Worm (Caenorhabditis elegans) whole organism, L1 larva: ENCODE data around the gene ddr-2.

Experiments used
- ama-1 ChIP-seq: fragments of 150-350 bp; optimal IDR thresholded peaks from 2 replicates; lab custom pipeline; 2014
- blmp-1 ChIP-seq: fragments of 150-350 bp; optimal IDR thresholded peaks from 2 replicates; lab custom pipeline; 2014; ENCODE audit warnings: missing biosample characterization, missing genetic modification characterization
- egl-27 ChIP-seq, 2 experiments: fragments of 150-350 bp in 1 of 2; sonication (generic microtip); optimal IDR thresholded peaks; 3 replicates each; lab custom pipeline; 2017 to 2018; ENCODE audit warnings: missing biosample characterization in 2 of 2, missing genetic modification characterization in 2 of 2, missing genetic modification reagents in 2 of 2
- fkh-8 ChIP-seq: sonication (generic microtip); optimal IDR thresholded peaks from 2 replicates; lab custom pipeline; 2016; ENCODE audit warnings: mild to moderate bottlenecking, missing genetic modification characterization, missing compliant biosample characterization
- jun-1 ChIP-seq: fragments of 150-350 bp; optimal IDR thresholded peaks from 2 replicates; lab custom pipeline; 2014; ENCODE audit warnings: missing biosample characterization, missing genetic modification reagents, missing genetic modification characterization
- mdl-1 ChIP-seq, 2 experiments: fragments of 150-350 bp; optimal IDR thresholded peaks; 2 replicates each; lab custom pipeline; 2014 to 2017; ENCODE audit warnings: missing biosample characterization in 2 of 2, missing genetic modification characterization in 2 of 2, inconsistent platforms in 1 of 2
- unc-130 ChIP-seq: fragments of 150-350 bp; optimal IDR thresholded peaks from 2 replicates; lab custom pipeline; 2017; ENCODE audit warnings: missing biosample characterization, missing genetic modification characterization, inconsistent platforms
- unc-30 ChIP-seq: sonication (generic microtip); optimal IDR thresholded peaks from 2 replicates; lab custom pipeline; 2017; ENCODE audit warnings: missing biosample characterization, missing genetic modification characterization
- unc-62 ChIP-seq: fragments of 150-350 bp; optimal IDR thresholded peaks from 2 replicates; lab custom pipeline; 2014; ENCODE audit warnings: missing biosample characterization, missing genetic modification reagents, missing genetic modification characterization

DNA sequence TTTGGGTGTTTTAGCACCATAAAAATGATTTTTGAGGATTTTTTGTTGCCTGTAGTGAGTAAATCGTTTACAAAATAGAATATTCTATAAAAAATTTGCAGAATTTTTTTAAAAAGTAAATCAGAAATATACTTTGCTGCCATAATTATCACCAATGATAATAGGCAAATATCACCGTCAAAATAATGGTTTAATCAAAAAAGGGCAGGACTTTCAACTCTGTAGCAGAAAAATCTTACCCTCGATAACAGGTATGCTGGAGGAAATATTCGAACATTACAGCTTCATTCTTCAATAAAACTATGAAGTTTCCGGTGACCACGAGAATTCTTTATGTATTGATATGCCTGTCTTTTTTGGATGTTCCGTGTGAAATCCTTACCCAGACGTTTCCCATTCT lies 25.9 kb upstream of the ddr-2 start, which contains the start of gene K09C4.4:
- TF ChIP-seq ama-1 (lab: Kevin White, UChicago) (no peak), blmp-1 (no peak), jun-1 (tag; lab: Kevin White, UChicago) (no peak), unc-130 (tag; lab: Kevin White, UChicago) (no peak), unc-30 (tag; lab: Kevin White, UChicago) (no peak), mdl-1 (tag; optimal IDR thresholded peaks at IDR 0.05; lab: Kevin White, UChicago) (no peak), fkh-8 (tag; lab: Kevin White, UChicago) (no peak), egl-27 (tag; optimal IDR thresholded peaks at IDR 0.05; lab: Kevin White, UChicago) (no peak), unc-62 (no peak)
